Fruit fly (Drosophila melanogaster): ENCODE measurements around the gene Cpr97Eb.
A peak's percentile ranks its signal among the peaks of the same experiment; 100 is the strongest.

Gene Cpr97Eb

DNA sequence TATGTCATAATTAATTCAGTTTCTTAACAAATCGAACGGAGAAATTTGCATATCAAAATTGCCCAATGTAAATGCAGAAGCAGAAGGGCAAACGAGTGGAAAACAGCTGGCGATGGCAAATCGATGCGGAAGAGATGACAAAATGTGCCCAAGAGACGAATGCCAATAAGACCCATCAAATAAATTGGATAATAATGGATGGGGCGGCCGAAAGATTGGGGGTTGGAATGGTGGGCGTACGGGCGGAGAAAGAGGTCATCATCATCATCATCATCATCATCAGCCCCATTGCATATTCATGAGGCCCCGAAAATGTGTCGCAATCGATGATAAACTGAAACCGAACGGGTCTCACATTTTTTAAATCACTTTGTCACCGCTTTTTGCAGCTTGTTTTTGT, 43.1 kb upstream of the Cpr97Eb start:
- TF ChIP-seq Mnt (GFP tag; optimal IDR thresholded peaks at IDR 0.05) = no peak
- no peak for TF ChIP-seq CG33017 (tag; optimal IDR thresholded peaks at IDR 0.05)
- TF ChIP-seq toe (GFP tag; optimal IDR thresholded peaks at IDR 0.05) = no peak
- TF ChIP-seq CG1620 (GFP tag; optimal IDR thresholded peaks at IDR 0.05) = no peak
- no peak for TF ChIP-seq Hr96 (GFP tag; optimal IDR thresholded peaks at IDR 0.05)
- no peak for TF ChIP-seq kay (GFP tag; ENCODE audit: borderline replicate concordance)
- no peak for TF ChIP-seq bab1 (GFP tag; optimal IDR thresholded peaks at IDR 0.05)
- no peak for TF ChIP-seq CG7045 (GFP tag; optimal IDR thresholded peaks at IDR 0.05)
- TF ChIP-seq tj (GFP tag; optimal IDR thresholded peaks at IDR 0.05) = no peak
- TF ChIP-seq cic (GFP tag; optimal IDR thresholded peaks at IDR 0.05) = no peak
- TF ChIP-seq CG11617 (GFP tag; optimal IDR thresholded peaks at IDR 0.05) = no peak
- no peak for TF ChIP-seq CG14711 (tag; optimal IDR thresholded peaks at IDR 0.05)
- TF ChIP-seq Crg-1 (GFP tag; optimal IDR thresholded peaks at IDR 0.05) = no peak
- no peak for TF ChIP-seq CG5204 (GFP tag; optimal IDR thresholded peaks at IDR 0.05)
- TF ChIP-seq CG7101 (tag; optimal IDR thresholded peaks at IDR 0.05) = no peak
- no peak for TF ChIP-seq pad (GFP tag; optimal IDR thresholded peaks at IDR 0.05)
- no peak for TF ChIP-seq ovo (GFP tag; optimal IDR thresholded peaks at IDR 0.05)

DNA sequence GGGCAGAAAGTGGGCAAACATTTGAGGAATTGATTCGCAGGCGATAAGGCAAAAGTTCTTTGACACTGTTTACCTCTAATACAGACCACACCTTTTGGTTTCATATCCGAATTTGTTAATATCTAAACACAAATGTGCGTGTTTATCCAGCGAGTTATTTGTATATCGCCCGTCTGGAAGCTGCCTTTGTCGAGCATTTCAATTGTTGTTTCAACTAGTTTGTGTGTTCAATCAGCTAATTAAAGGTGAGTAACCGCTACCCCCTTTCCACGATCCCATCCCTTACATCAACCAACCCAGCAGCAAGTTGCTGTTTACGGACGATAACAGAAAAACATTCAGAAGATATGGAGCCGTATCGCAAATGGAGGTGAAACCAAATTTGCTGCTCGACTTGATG, 40.5 kb upstream of the Cpr97Eb start:
- TF ChIP-seq CG7101 (tag; optimal IDR thresholded peaks at IDR 0.05) (peak; percentile 46), CG7045 (GFP tag; optimal IDR thresholded peaks at IDR 0.05) (peak; percentile 29), toe (GFP tag; optimal IDR thresholded peaks at IDR 0.05) (no peak), CG1620 (GFP tag; optimal IDR thresholded peaks at IDR 0.05) (peak; percentile 40), kay (GFP tag; ENCODE audit: borderline replicate concordance) (peak; percentile 56), CG11617 (GFP tag; optimal IDR thresholded peaks at IDR 0.05) (peak; percentile 12), Mnt (GFP tag; optimal IDR thresholded peaks at IDR 0.05) (no peak), ovo (GFP tag; optimal IDR thresholded peaks at IDR 0.05) (peak; percentile 44), cic (GFP tag; optimal IDR thresholded peaks at IDR 0.05) (peak; percentile 20), CG14711 (tag; optimal IDR thresholded peaks at IDR 0.05) (peak; percentile 11), CG12768 (GFP tag; optimal IDR thresholded peaks at IDR 0.05) (peak; percentile 39), pad (GFP tag; optimal IDR thresholded peaks at IDR 0.05) (no peak), bab1 (GFP tag; optimal IDR thresholded peaks at IDR 0.05) (no peak), Hr96 (GFP tag; optimal IDR thresholded peaks at IDR 0.05) (no peak), tj (GFP tag; optimal IDR thresholded peaks at IDR 0.05) (no peak), CG33017 (tag; optimal IDR thresholded peaks at IDR 0.05) (peak; percentile 6), Crg-1 (GFP tag; optimal IDR thresholded peaks at IDR 0.05) (peak; percentile 63)

DNA sequence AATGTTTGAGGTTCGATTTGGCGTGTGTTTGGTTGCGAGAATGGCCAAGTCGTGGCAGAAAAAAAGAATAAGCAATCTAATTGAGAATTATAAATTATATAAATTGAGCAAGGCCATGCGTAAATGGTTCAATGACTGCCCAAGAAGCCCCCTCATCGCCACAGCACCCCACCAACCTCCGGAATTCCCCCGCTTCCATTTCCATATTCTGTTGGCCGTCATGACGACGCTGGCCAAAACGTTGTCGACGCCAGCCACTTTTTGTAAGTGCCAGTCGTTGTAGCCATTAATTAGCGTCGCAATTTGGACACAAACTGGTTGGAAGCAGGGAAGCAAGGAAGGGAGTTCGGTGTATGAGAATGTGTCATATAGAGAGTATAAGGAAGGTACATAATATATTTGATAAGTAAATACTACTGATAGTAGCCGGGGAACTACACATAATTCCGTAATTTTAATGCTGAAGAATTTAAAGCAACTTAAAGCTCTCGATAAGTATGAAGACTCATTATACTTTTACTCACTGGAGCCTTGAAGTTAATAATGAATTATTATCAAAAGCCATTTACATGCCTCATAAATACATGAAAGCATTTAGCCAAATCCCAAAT, 39.7 kb upstream of the Cpr97Eb start:
- TF ChIP-seq Mnt (GFP tag; optimal IDR thresholded peaks at IDR 0.05) = no peak
- peak; percentile 62 for TF ChIP-seq tj (GFP tag; optimal IDR thresholded peaks at IDR 0.05)
- TF ChIP-seq CG14711 (tag; optimal IDR thresholded peaks at IDR 0.05) = no peak
- TF ChIP-seq kay (GFP tag; ENCODE audit: borderline replicate concordance) = peak; percentile 47
- TF ChIP-seq Crg-1 (GFP tag; optimal IDR thresholded peaks at IDR 0.05) = no peak

- TF ChIP-seq bab1 (GFP tag; optimal IDR thresholded peaks at IDR 0.05) (peak; percentile 37), CG1620 (GFP tag; optimal IDR thresholded peaks at IDR 0.05) (no peak), cic (GFP tag; optimal IDR thresholded peaks at IDR 0.05) (peak; percentile 47), kay (GFP tag; ENCODE audit: borderline replicate concordance) (no peak), Hr96 (GFP tag; optimal IDR thresholded peaks at IDR 0.05) (peak; percentile 13), CG5204 (GFP tag; optimal IDR thresholded peaks at IDR 0.05) (no peak), Crg-1 (GFP tag; optimal IDR thresholded peaks at IDR 0.05) (peak; percentile 14), ovo (GFP tag; optimal IDR thresholded peaks at IDR 0.05) (no peak), Mnt (GFP tag; optimal IDR thresholded peaks at IDR 0.05) (peak; percentile 65), toe (GFP tag; optimal IDR thresholded peaks at IDR 0.05) (no peak), cnc (optimal IDR thresholded peaks at IDR 0.05) (no peak), pad (GFP tag; optimal IDR thresholded peaks at IDR 0.05) (no peak), CG14711 (tag; optimal IDR thresholded peaks at IDR 0.05) (peak; percentile 36), CG7101 (tag; optimal IDR thresholded peaks at IDR 0.05) (peak; percentile 7), CG11617 (GFP tag; optimal IDR thresholded peaks at IDR 0.05) (peak; percentile 3), CG33017 (tag; optimal IDR thresholded peaks at IDR 0.05) (peak; percentile 8), CG7045 (GFP tag; optimal IDR thresholded peaks at IDR 0.05) (peak; percentile 19), Clk (GFP tag; optimal IDR thresholded peaks at IDR 0.05) (no peak), CG12768 (GFP tag; optimal IDR thresholded peaks at IDR 0.05) (peak; percentile 22), tj (GFP tag; optimal IDR thresholded peaks at IDR 0.05) (peak; percentile 70)
Measured at dm6 chr3R:27129580-27130385, 38.9 kb upstream of the Cpr97Eb start.

dm6 chr3R:27128723-27129122, 37.8 kb upstream of the Cpr97Eb start:
- TF ChIP-seq Mnt (GFP tag; optimal IDR thresholded peaks at IDR 0.05) (peak; percentile 44), CG33017 (tag; optimal IDR thresholded peaks at IDR 0.05) (no peak), CG5204 (GFP tag; optimal IDR thresholded peaks at IDR 0.05) (no peak), Crg-1 (GFP tag; optimal IDR thresholded peaks at IDR 0.05) (no peak), toe (GFP tag; optimal IDR thresholded peaks at IDR 0.05) (no peak)

dm6 chr3R:27124588-27124987, 33.7 kb upstream of the Cpr97Eb start, which contains the start of gene CG6059:
Gene CG6059, minus strand, starts transcription at chr3R:27124688.
- TF ChIP-seq kay (GFP tag; ENCODE audit: borderline replicate concordance) = no peak
- no peak for TF ChIP-seq pad (GFP tag; optimal IDR thresholded peaks at IDR 0.05)
- no peak for TF ChIP-seq CG11617 (GFP tag; optimal IDR thresholded peaks at IDR 0.05)
- TF ChIP-seq Mnt (GFP tag; optimal IDR thresholded peaks at IDR 0.05) = no peak
- TF ChIP-seq cic (GFP tag; optimal IDR thresholded peaks at IDR 0.05) = no peak
- no peak for TF ChIP-seq CG33017 (tag; optimal IDR thresholded peaks at IDR 0.05)
- no peak for TF ChIP-seq CG5204 (GFP tag; optimal IDR thresholded peaks at IDR 0.05)
- no peak for TF ChIP-seq CG1620 (GFP tag; optimal IDR thresholded peaks at IDR 0.05)
- no peak for TF ChIP-seq Crg-1 (GFP tag; optimal IDR thresholded peaks at IDR 0.05)
- no peak for TF ChIP-seq Hr96 (GFP tag; optimal IDR thresholded peaks at IDR 0.05)
- no peak for TF ChIP-seq tj (GFP tag; optimal IDR thresholded peaks at IDR 0.05)
- TF ChIP-seq CG7045 (GFP tag; optimal IDR thresholded peaks at IDR 0.05) = no peak
